Fruit fly (Drosophila melanogaster): Measurements from ENCODE around the gene CG5056.

dm6 chr2L:10362408-10363067, 4.0 kb upstream of the CG5056 start, which contains the start of the genes Cand1 and pim:
- no peak for TF ChIP-seq tj (GFP tag; optimal IDR thresholded peaks at IDR 0.05)
- no peak for TF ChIP-seq CG5204 (GFP tag; optimal IDR thresholded peaks at IDR 0.05)
- TF ChIP-seq pad (GFP tag; optimal IDR thresholded peaks at IDR 0.05) = no peak
- TF ChIP-seq CG11617 (GFP tag; optimal IDR thresholded peaks at IDR 0.05) = no peak
- TF ChIP-seq kay (GFP tag; ENCODE audit: borderline replicate concordance) = no peak
- TF ChIP-seq cnc (optimal IDR thresholded peaks at IDR 0.05) = no peak
- peak; percentile 50 for TF ChIP-seq CG7101 (tag; optimal IDR thresholded peaks at IDR 0.05)
- TF ChIP-seq Mnt (GFP tag; optimal IDR thresholded peaks at IDR 0.05) = no peak
- no peak for TF ChIP-seq cic (GFP tag; optimal IDR thresholded peaks at IDR 0.05)

All from whole organism, adult.